Worm (Caenorhabditis elegans): ENCODE data around the gene Y57G11B.5.

DNA sequence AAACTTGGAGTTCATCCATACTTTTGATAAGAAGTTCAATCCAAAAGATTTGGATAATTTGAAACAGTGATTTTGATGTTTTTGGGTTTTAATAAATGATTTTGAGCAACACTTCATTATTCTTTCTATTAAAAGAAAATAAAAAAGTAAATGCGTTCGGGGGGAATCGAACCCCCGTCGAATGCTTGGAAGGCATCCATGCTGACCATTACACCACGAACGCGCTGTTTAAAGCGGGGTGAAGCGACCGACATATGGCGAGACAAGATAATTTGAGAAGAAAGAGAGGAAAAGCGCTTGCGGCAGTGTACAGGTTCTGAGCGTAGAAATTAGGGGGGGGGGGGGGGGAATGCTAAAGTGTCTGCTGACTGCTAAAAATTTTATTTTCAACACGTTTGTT, 1.9 kb downstream of the Y57G11B.5 start:
- TF ChIP-seq ces-1 (GFP tag; optimal IDR thresholded peaks at IDR 0.05) (no peak), nhr-12 (tag; optimal IDR thresholded peaks at IDR 0.05) (no peak), blmp-1 (tag; optimal IDR thresholded peaks at IDR 0.05) (no peak), tbx-8 (GFP tag; optimal IDR thresholded peaks at IDR 0.05) (no peak), unc-39 (tag; optimal IDR thresholded peaks at IDR 0.05) (no peak), nhr-28 (tag; optimal IDR thresholded peaks at IDR 0.05) (no peak), unc-62 (GFP tag; optimal IDR thresholded peaks at IDR 0.05) (no peak), zip-8 (tag; optimal IDR thresholded peaks at IDR 0.05) (no peak), pha-4 (tag; optimal IDR thresholded peaks at IDR 0.05) (no peak), mep-1 (tag; optimal IDR thresholded peaks at IDR 0.05) (no peak), nhr-76 (tag; optimal IDR thresholded peaks at IDR 0.05) (no peak), mab-5 (tag; optimal IDR thresholded peaks at IDR 0.05) (no peak), ztf-11 (tag; optimal IDR thresholded peaks at IDR 0.05) (no peak)

All from whole organism, mixed stage, embryonic.